Fruit fly (Drosophila melanogaster) whole organism, embryonic: ENCODE measurements around the gene CG15719.

ENCODE experiments used
- Bgb ChIP-seq: fragments of 200-800 bp; sonication (Bioruptor generic); IDR thresholded peaks from 2 replicates; pipeline ENCODE4 v1.3.6; 2022; ENCODE audit warnings: missing biosample characterization, missing genetic modification characterization; ENCODE audit not compliant: partially characterized antibody
- CG10431 ChIP-seq: fragments of 200-800 bp; sonication (Bioruptor generic); optimal IDR thresholded peaks from 3 replicates; lab custom pipeline; 2018; ENCODE audit warnings: missing biosample characterization, mild to moderate bottlenecking, missing genetic modification characterization
- CG11247 ChIP-seq: fragments of 200-800 bp; sonication (Bioruptor generic); IDR thresholded peaks from 2 replicates; pipeline ENCODE4 v1.3.6; 2022; ENCODE audit warnings: missing biosample characterization, missing genetic modification characterization
- CG11560 ChIP-seq: fragments of 200-800 bp; sonication (Bioruptor generic); IDR thresholded peaks from 3 replicates; pipeline ENCODE4 v1.3.6; 2022; ENCODE audit warnings: missing biosample characterization, missing genetic modification characterization
- CG12659 ChIP-seq: fragments of 200-800 bp; sonication (Bioruptor generic); optimal IDR thresholded peaks from 3 replicates; lab custom pipeline; 2017; ENCODE audit warnings: mild to moderate bottlenecking, missing biosample characterization, missing genetic modification reagents, missing genetic modification characterization
- CG15073 ChIP-seq: fragments of 200-800 bp; sonication (Bioruptor generic); optimal IDR thresholded peaks from 2 replicates; lab custom pipeline; 2016; ENCODE audit warnings: missing biosample characterization, missing genetic modification characterization
- CG1602 ChIP-seq: fragments of 200-800 bp; sonication (Bioruptor generic); optimal IDR thresholded peaks from 3 replicates; lab custom pipeline; 2016; ENCODE audit warnings: missing biosample characterization, missing genetic modification characterization
- CG17385 ChIP-seq: fragments of 200-800 bp; sonication (Bioruptor generic); optimal IDR thresholded peaks from 3 replicates; lab custom pipeline; 2018; ENCODE audit warnings: missing biosample characterization, mild to moderate bottlenecking, missing genetic modification characterization
- CG2875 ChIP-seq: fragments of 200-800 bp; sonication (Bioruptor generic); optimal IDR thresholded peaks from 2 replicates; lab custom pipeline; 2017; ENCODE audit warnings: missing biosample characterization, mild to moderate bottlenecking, missing genetic modification characterization, missing genetic modification reagents
- CG3407 ChIP-seq: fragments of 200-800 bp; sonication (Bioruptor generic); optimal IDR thresholded peaks from 2 replicates; lab custom pipeline; 2018; ENCODE audit warnings: missing biosample characterization, mild to moderate bottlenecking, missing genetic modification characterization
- CG34376 ChIP-seq: fragments of 200-800 bp; sonication (Bioruptor generic); optimal IDR thresholded peaks from 2 replicates; lab custom pipeline; 2018; ENCODE audit warnings: missing biosample characterization, mild to moderate bottlenecking, missing genetic modification characterization
- CG3847 ChIP-seq: fragments of 200-800 bp; sonication (Bioruptor generic); IDR thresholded peaks from 2 replicates; pipeline ENCODE4 v1.3.6; 2022; ENCODE audit warnings: missing biosample characterization, missing genetic modification characterization
- CG4360 ChIP-seq: fragments of 200-800 bp; sonication (Bioruptor generic); IDR thresholded peaks from 2 replicates; pipeline ENCODE4 v1.3.6; 2022; ENCODE audit warnings: missing biosample characterization, missing genetic modification characterization
- CG4404 ChIP-seq: fragments of 200-800 bp; sonication (Bioruptor generic); IDR thresholded peaks from 2 replicates; pipeline ENCODE4 v1.3.6; 2022; ENCODE audit warnings: missing biosample characterization, missing genetic modification characterization
- CG6272 ChIP-seq: fragments of 200-800 bp; sonication (Bioruptor generic); IDR thresholded peaks from 2 replicates; pipeline ENCODE4 v1.3.6; 2022; ENCODE audit warnings: missing biosample characterization, missing genetic modification characterization
- CG6689 ChIP-seq: fragments of 200-800 bp; sonication (Bioruptor generic); IDR thresholded peaks from 2 replicates; pipeline ENCODE4 v1.3.6; 2022; ENCODE audit warnings: missing biosample characterization, missing genetic modification characterization
- CG8359 ChIP-seq: fragments of 200-800 bp; sonication (Bioruptor generic); optimal IDR thresholded peaks from 2 replicates; lab custom pipeline; 2017; ENCODE audit warnings: missing biosample characterization, mild to moderate bottlenecking, missing genetic modification characterization, borderline replicate concordance
- CG8924 ChIP-seq: fragments of 200-800 bp; optimal IDR thresholded peaks from 3 replicates; lab custom pipeline; 2019; ENCODE audit warnings: missing biosample characterization, mild to moderate bottlenecking, missing genetic modification characterization, moderate library complexity
- Drgx ChIP-seq: fragments of 200-800 bp; sonication (Bioruptor generic); IDR thresholded peaks from 2 replicates; pipeline ENCODE4 v1.3.6; 2022; ENCODE audit warnings: missing biosample characterization, missing genetic modification characterization
- Gsc ChIP-seq: fragments of 200-800 bp; sonication (Bioruptor generic); IDR thresholded peaks from 2 replicates; pipeline ENCODE4 v1.3.6; 2022; ENCODE audit warnings: missing biosample characterization, missing genetic modification characterization
- Gug ChIP-seq: fragments of 200-800 bp; sonication (Bioruptor generic); IDR thresholded peaks from 4 replicates; pipeline ENCODE4 v1.3.6; 2022; ENCODE audit warnings: missing biosample characterization, missing genetic modification characterization
- HLH4C ChIP-seq: fragments of 200-800 bp; sonication (Bioruptor generic); IDR thresholded peaks from 3 replicates; pipeline ENCODE4 v1.3.6; 2022; ENCODE audit warnings: missing biosample characterization, missing genetic modification characterization; ENCODE audit not compliant: partially characterized antibody
- Lpt ChIP-seq: fragments of >200 bp; optimal IDR thresholded peaks from 2 replicates; lab custom pipeline; 2018; ENCODE audit warnings: missing biosample characterization, missing genetic modification characterization
- Mrtf ChIP-seq: fragments of 200-800 bp; sonication (Bioruptor generic); IDR thresholded peaks from 3 replicates; pipeline ENCODE4 v1.3.6; 2022; ENCODE audit warnings: missing biosample characterization, missing genetic modification characterization
- Oli ChIP-seq: fragments of 200-800 bp; sonication (Bioruptor generic); optimal IDR thresholded peaks from 2 replicates; lab custom pipeline; 2018; ENCODE audit warnings: missing biosample characterization, mild to moderate bottlenecking, missing genetic modification characterization, moderate library complexity
- Pdp1 ChIP-seq, 2 experiments: fragments of 200-800 bp; sonication (Bioruptor generic); optimal IDR thresholded peaks; 3 replicates each; lab custom pipeline; 2016; ENCODE audit warnings: missing biosample characterization in 2 of 2, missing genetic modification characterization in 2 of 2, mild to moderate bottlenecking in 1 of 2, moderate library complexity in 1 of 2
- Rx ChIP-seq: fragments of 200-800 bp; sonication (Bioruptor generic); IDR thresholded peaks from 2 replicates; pipeline ENCODE4 v1.3.6; 2022; ENCODE audit warnings: missing biosample characterization, missing genetic modification characterization
- ab ChIP-seq: fragments of 200-800 bp; sonication (Bioruptor generic); optimal IDR thresholded peaks from 2 replicates; lab custom pipeline; 2016; ENCODE audit warnings: missing biosample characterization, missing genetic modification characterization
- ap ChIP-seq: fragments of 200-800 bp; sonication (Bioruptor generic); IDR thresholded peaks from 2 replicates; pipeline ENCODE4 v1.3.6; 2022; ENCODE audit warnings: missing biosample characterization, missing genetic modification characterization
- br ChIP-seq: fragments of >200 bp; optimal IDR thresholded peaks from 2 replicates; lab custom pipeline; 2017
- bsh ChIP-seq, 2 experiments: fragments of 200-800 bp; sonication (Bioruptor generic); optimal IDR thresholded peaks; 2 replicates each; lab custom pipeline; 2017 to 2018; ENCODE audit warnings: mild to moderate bottlenecking in 2 of 2, missing biosample characterization in 2 of 2, missing genetic modification characterization in 2 of 2, moderate library complexity in 1 of 2
- cg ChIP-seq: fragments of 200-800 bp; sonication (Bioruptor generic); optimal IDR thresholded peaks from 3 replicates; lab custom pipeline; 2019; ENCODE audit warnings: missing biosample characterization, mild to moderate bottlenecking, missing genetic modification characterization, moderate library complexity
- chm ChIP-seq: fragments of 200-800 bp; sonication (Bioruptor generic); IDR thresholded peaks from 2 replicates; pipeline ENCODE4 v1.3.6; 2022; ENCODE audit warnings: missing biosample characterization, missing genetic modification characterization
- ewg ChIP-seq: fragments of 200-800 bp; sonication (Bioruptor generic); optimal IDR thresholded peaks from 3 replicates; lab custom pipeline; 2017; ENCODE audit warnings: mild to moderate bottlenecking, missing biosample characterization, missing genetic modification reagents, missing genetic modification characterization
- grn ChIP-seq: fragments of 200-800 bp; sonication (Bioruptor generic); optimal IDR thresholded peaks from 3 replicates; lab custom pipeline; 2017; ENCODE audit warnings: missing biosample characterization, missing genetic modification characterization
- lab ChIP-seq: fragments of 200-800 bp; sonication (Bioruptor generic); optimal IDR thresholded peaks from 3 replicates; lab custom pipeline; 2017; ENCODE audit warnings: missing biosample characterization, missing genetic modification characterization, mild to moderate bottlenecking, moderate library complexity, missing genetic modification reagents
- mirr ChIP-seq: fragments of 200-800 bp; sonication (Bioruptor generic); optimal IDR thresholded peaks from 3 replicates; lab custom pipeline; 2018; ENCODE audit warnings: missing biosample characterization, mild to moderate bottlenecking, missing genetic modification characterization
- org-1 ChIP-seq: fragments of 200-800 bp; sonication (Bioruptor generic); optimal IDR thresholded peaks from 2 replicates; lab custom pipeline; 2017; ENCODE audit warnings: missing biosample characterization, missing genetic modification characterization
- pnt ChIP-seq: fragments of 200-800 bp; sonication (Bioruptor generic); optimal IDR thresholded peaks from 3 replicates; lab custom pipeline; 2016; ENCODE audit warnings: missing biosample characterization, missing genetic modification characterization
- pros ChIP-seq: fragments of 200-800 bp; sonication (Bioruptor generic); optimal IDR thresholded peaks from 3 replicates; lab custom pipeline; 2019; ENCODE audit warnings: missing biosample characterization, mild to moderate bottlenecking, missing genetic modification characterization, moderate library complexity
- ranshi ChIP-seq: fragments of 200-800 bp; sonication (Bioruptor generic); IDR thresholded peaks from 2 replicates; pipeline ENCODE4 v1.3.6; 2022; ENCODE audit warnings: missing biosample characterization, missing genetic modification characterization
- repo ChIP-seq: fragments of 200-800 bp; sonication (Bioruptor generic); optimal IDR thresholded peaks from 2 replicates; lab custom pipeline; 2016; ENCODE audit warnings: missing biosample characterization, missing genetic modification characterization
- slbo ChIP-seq: fragments of 200-800 bp; sonication (Bioruptor generic); IDR thresholded peaks from 2 replicates; pipeline ENCODE4 v1.3.6; 2022; ENCODE audit warnings: missing biosample characterization, missing genetic modification characterization
- sqz ChIP-seq: fragments of 200-800 bp; sonication (Bioruptor generic); optimal IDR thresholded peaks from 3 replicates; lab custom pipeline; 2018; ENCODE audit warnings: missing biosample characterization, mild to moderate bottlenecking, missing genetic modification characterization
- sr ChIP-seq: fragments of 200-800 bp; sonication (Bioruptor generic); IDR thresholded peaks from 3 replicates; pipeline ENCODE4 v1.3.6; 2022; ENCODE audit warnings: missing biosample characterization, missing genetic modification characterization
- sug ChIP-seq: fragments of 200-800 bp; optimal IDR thresholded peaks from 2 replicates; lab custom pipeline; 2019; ENCODE audit warnings: missing biosample characterization, mild to moderate bottlenecking, missing genetic modification characterization, moderate library complexity
- tll ChIP-seq, 2 experiments: fragments of 200-800 bp in 1 of 2; fragments of >200 bp in 1 of 2; sonication (Bioruptor generic) in 1 of 2; optimal IDR thresholded peaks; 2 replicates each; lab custom pipeline; 2017 to 2019; ENCODE audit warnings: missing biosample characterization in 2 of 2, missing genetic modification characterization in 2 of 2, mild to moderate bottlenecking in 1 of 2, moderate library complexity in 1 of 2
- unpg ChIP-seq: fragments of 200-800 bp; sonication (Bioruptor generic); optimal IDR thresholded peaks from 3 replicates; lab custom pipeline; 2018; ENCODE audit warnings: missing biosample characterization, mild to moderate bottlenecking, missing genetic modification characterization, moderate library complexity
- vvl ChIP-seq: fragments of 200-800 bp; sonication (Bioruptor generic); IDR thresholded peaks from 2 replicates; pipeline ENCODE4 v1.3.6; 2022; ENCODE audit warnings: missing biosample characterization, missing genetic modification characterization
- wdn ChIP-seq: fragments of 200-800 bp; sonication (Bioruptor generic); IDR thresholded peaks from 2 replicates; pipeline ENCODE4 v1.3.6; 2022; ENCODE audit warnings: missing biosample characterization, missing genetic modification characterization

CG15719 gene

dm6 chrX:13023777-13024176, 19.1 kb upstream of the CG15719 start (continued):
- TF ChIP-seq Pdp1 (GFP tag; optimal IDR thresholded peaks at IDR 0.05; lab: Kevin White, UChicago): no peak
- TF ChIP-seq Gsc: no peak
- no peak for TF ChIP-seq CG11560
- TF ChIP-seq ab: no peak
- TF ChIP-seq Rx (GFP tag; lab: Robert Waterston, UW): no peak
- TF ChIP-seq bsh (GFP tag; optimal IDR thresholded peaks at IDR 0.05; lab: Kevin White, UChicago): no peak
- no peak for TF ChIP-seq CG15073 (GFP tag; lab: Kevin White, UChicago)
- TF ChIP-seq CG11247 (GFP tag; lab: Robert Waterston, UW): no peak
- TF ChIP-seq org-1: peak; percentile 12
- peak; percentile 25; the same call in 1 of the 2 replicates for TF ChIP-seq CG6689 (GFP tag; lab: Robert Waterston, UW)
- TF ChIP-seq CG10431 (GFP tag; lab: Kevin White, UChicago): no peak
- TF ChIP-seq slbo (GFP tag; lab: Robert Waterston, UW): peak; percentile 60
- no peak for TF ChIP-seq pnt (GFP tag; lab: Kevin White, UChicago)
- TF ChIP-seq CG6272 (GFP tag; lab: Robert Waterston, UW): no peak
- no peak for TF ChIP-seq repo (GFP tag; lab: Kevin White, UChicago)
- no peak for TF ChIP-seq CG4360 (GFP tag; lab: Robert Waterston, UW)
- TF ChIP-seq ewg (GFP tag; lab: Kevin White, UChicago): no peak
- no peak for TF ChIP-seq Mrtf (GFP tag; lab: Robert Waterston, UW)
- peak; percentile 31; the same call in 1 of the 2 replicates for TF ChIP-seq ranshi (GFP tag; lab: Robert Waterston, UW)
- TF ChIP-seq Drgx (GFP tag; lab: Robert Waterston, UW): no peak
- TF ChIP-seq CG2875 (GFP tag; lab: Kevin White, UChicago): no peak
- TF ChIP-seq CG8924 (tag; lab: Kevin White, UChicago): peak; percentile 21
- no peak for TF ChIP-seq Bgb
- peak; percentile 5 for TF ChIP-seq sug (tag; lab: Kevin White, UChicago)

dm6 chrX:13021898-13022297, 17.2 kb upstream of the CG15719 start, which contains the start of gene CG2209:
Gene CG2209, plus strand, starts transcription at chrX:13022198.
- TF ChIP-seq HLH4C (GFP tag; lab: Robert Waterston, UW) (no peak), Oli (tag; lab: Kevin White, UChicago) (no peak), grn (GFP tag; lab: Kevin White, UChicago) (no peak)

- peak; percentile 6 for TF ChIP-seq mirr (GFP tag; lab: Kevin White, UChicago)
- no peak for TF ChIP-seq vvl (GFP tag; lab: Robert Waterston, UW)
- no peak for TF ChIP-seq br (lab: Kevin White, UChicago)
- no peak for TF ChIP-seq Gug (GFP tag; lab: Robert Waterston, UW)
- no peak for TF ChIP-seq CG4404
- TF ChIP-seq ap (GFP tag; lab: Robert Waterston, UW): no peak
- no peak for TF ChIP-seq cg
- no peak for TF ChIP-seq CG17385 (GFP tag; lab: Kevin White, UChicago)
- TF ChIP-seq wdn (GFP tag; lab: Robert Waterston, UW): no peak
- TF ChIP-seq CG34376 (GFP tag; lab: Kevin White, UChicago): no peak
- TF ChIP-seq sr (GFP tag; lab: Robert Waterston, UW): no peak
- peak; percentile 34 for TF ChIP-seq sqz (GFP tag; lab: Kevin White, UChicago)
- no peak for TF ChIP-seq tll (GFP tag; optimal IDR thresholded peaks at IDR 0.05; lab: Kevin White, UChicago)
- no peak for TF ChIP-seq lab (GFP tag; lab: Kevin White, UChicago)
- no peak for TF ChIP-seq pros
- no peak for TF ChIP-seq CG1602 (GFP tag; lab: Kevin White, UChicago)
- no peak for TF ChIP-seq Lpt (GFP tag; lab: Kevin White, UChicago)
- no peak for TF ChIP-seq unpg (GFP tag; lab: Kevin White, UChicago)
- TF ChIP-seq chm (GFP tag; lab: Robert Waterston, UW): no peak
- TF ChIP-seq CG3847 (GFP tag; lab: Robert Waterston, UW): no peak
- no peak for TF ChIP-seq CG3407 (GFP tag; lab: Kevin White, UChicago)
- no peak for TF ChIP-seq CG8359 (GFP tag; lab: Kevin White, UChicago)
- no peak for TF ChIP-seq CG12659 (GFP tag; lab: Kevin White, UChicago)
These were observed 7.6 kb upstream of the CG15719 start for dm6 chrX:13012289-13012688.
